Fruit fly (Drosophila melanogaster) whole organism, wandering third instar larva: ENCODE results near the gene sgg.

Source experiments
- Abd-B ChIP-seq: fragments of >200 bp; optimal IDR thresholded peaks from 2 replicates; lab custom pipeline; 2017; ENCODE audit warnings: missing biosample characterization, missing genetic modification characterization
- CG32264 ChIP-seq: fragments of 200-800 bp; sonication (Bioruptor generic); optimal IDR thresholded peaks from 2 replicates; lab custom pipeline; 2016; ENCODE audit warnings: missing biosample characterization, missing genetic modification characterization
- CG9705 ChIP-seq: fragments of 200-800 bp; sonication (Bioruptor generic); optimal IDR thresholded peaks from 2 replicates; lab custom pipeline; 2018; ENCODE audit warnings: missing biosample characterization, mild to moderate bottlenecking, missing genetic modification characterization
- CrebA ChIP-seq: fragments of 200-800 bp; sonication (Bioruptor generic); optimal IDR thresholded peaks from 2 replicates; lab custom pipeline; 2016; ENCODE audit warnings: missing biosample characterization, mild to moderate bottlenecking, missing genetic modification characterization, borderline replicate concordance
- Dif ChIP-seq: fragments of 200-275, 200-300 bp; sonication (Bioruptor generic); optimal IDR thresholded peaks from 2 replicates; lab custom pipeline; 2018; ENCODE audit warnings: missing biosample characterization, missing genetic modification characterization; ENCODE audit not compliant: partially characterized antibody
- GATAd ChIP-seq: sonication (Bioruptor generic); optimal IDR thresholded peaks from 2 replicates; lab custom pipeline; 2016; ENCODE audit warnings: missing biosample characterization, missing genetic modification characterization
- HLH106 ChIP-seq: fragments of 200-800 bp; optimal IDR thresholded peaks from 3 replicates; lab custom pipeline; 2019; ENCODE audit warnings: missing biosample characterization, mild to moderate bottlenecking, missing genetic modification characterization, moderate library complexity
- Hr78 ChIP-seq: fragments of >200 bp; optimal IDR thresholded peaks from 2 replicates; lab custom pipeline; 2017; ENCODE audit warnings: missing biosample characterization, missing genetic modification characterization
- Hr83 ChIP-seq: fragments of 200-300 bp; sonication (Bioruptor generic); optimal IDR thresholded peaks from 2 replicates; lab custom pipeline; 2016; ENCODE audit warnings: missing biosample characterization, mild to moderate bottlenecking, missing genetic modification characterization, moderate library complexity; ENCODE audit not compliant: poor library complexity, severe bottlenecking
- Jra ChIP-seq: sonication (Bioruptor generic); optimal IDR thresholded peaks from 2 replicates; lab custom pipeline; 2016; ENCODE audit warnings: missing biosample characterization, missing genetic modification characterization
- Mio ChIP-seq: sonication (Bioruptor generic); optimal IDR thresholded peaks from 2 replicates; lab custom pipeline; 2016; ENCODE audit warnings: missing biosample characterization, missing genetic modification characterization
- Myc ChIP-seq: fragments of >200 bp; optimal IDR thresholded peaks from 2 replicates; lab custom pipeline; 2017
- N ChIP-seq: fragments of >200 bp; optimal IDR thresholded peaks from 2 replicates; lab custom pipeline; 2018; ENCODE audit warnings: missing biosample characterization, missing external identifiers, missing genetic modification characterization
- OdsH ChIP-seq: fragments of 200-800 bp; sonication (Bioruptor generic); optimal IDR thresholded peaks from 2 replicates; lab custom pipeline; 2016; ENCODE audit warnings: missing biosample characterization, mild to moderate bottlenecking, missing genetic modification characterization
- Rel ChIP-seq, 2 experiments: fragments of 200-800 bp; sonication (Bioruptor generic) in 1 of 2; optimal IDR thresholded peaks; 2 replicates in 1 of 2; 3 replicates in 1 of 2; lab custom pipeline; 2016 to 2019; ENCODE audit warnings: mild to moderate bottlenecking in 2 of 2, missing biosample characterization in 2 of 2, missing genetic modification characterization in 2 of 2, moderate library complexity in 1 of 2
- Sp1 ChIP-seq: fragments of 200-800 bp; sonication (Bioruptor generic); optimal IDR thresholded peaks from 3 replicates; lab custom pipeline; 2019; ENCODE audit warnings: missing biosample characterization, mild to moderate bottlenecking, missing genetic modification characterization, moderate library complexity
- Vsx2 ChIP-seq: fragments of 200-300, 225-300 bp; sonication (Bioruptor generic); optimal IDR thresholded peaks from 2 replicates; lab custom pipeline; 2018; ENCODE audit warnings: missing biosample characterization, missing genetic modification characterization; ENCODE audit not compliant: partially characterized antibody
- br ChIP-seq: fragments of 200-800 bp; sonication (Bioruptor generic); optimal IDR thresholded peaks from 2 replicates; lab custom pipeline; 2016; ENCODE audit warnings: missing biosample characterization, missing genetic modification characterization
- brk ChIP-seq: fragments of 200-800 bp; sonication (Bioruptor generic); optimal IDR thresholded peaks from 2 replicates; lab custom pipeline; 2016; ENCODE audit warnings: missing biosample characterization, mild to moderate bottlenecking, missing genetic modification characterization
- dl ChIP-seq, 2 experiments: fragments of 175-275, 200-275 bp in 1 of 2; fragments of 200-275 bp in 1 of 2; sonication (Bioruptor generic); optimal IDR thresholded peaks; lab custom pipeline; 2018; ENCODE audit warnings: mild to moderate bottlenecking in 2 of 2, missing biosample characterization in 2 of 2, missing genetic modification characterization in 2 of 2, moderate library complexity in 2 of 2; ENCODE audit not compliant: partially characterized antibody in 2 of 2, insufficient read depth in 1 of 2
- ey ChIP-seq: fragments of 200-800 bp; sonication (Bioruptor generic); optimal IDR thresholded peaks from 2 replicates; lab custom pipeline; 2016; ENCODE audit warnings: missing biosample characterization, missing genetic modification characterization
- foxo ChIP-seq, 2 experiments: fragments of 200-800 bp; sonication (Bioruptor generic); optimal IDR thresholded peaks; 2 replicates in 1 of 2; 3 replicates in 1 of 2; lab custom pipeline; 2016 to 2017; ENCODE audit warnings: missing biosample characterization in 2 of 2, missing genetic modification characterization in 2 of 2
- fru ChIP-seq: fragments of 200-800 bp; sonication (Bioruptor generic); optimal IDR thresholded peaks from 3 replicates; lab custom pipeline; 2016; ENCODE audit warnings: missing biosample characterization, mild to moderate bottlenecking, missing genetic modification characterization
- h ChIP-seq: fragments of 200-800 bp; sonication (Bioruptor generic); optimal IDR thresholded peaks from 3 replicates; lab custom pipeline; 2016; ENCODE audit warnings: missing biosample characterization, mild to moderate bottlenecking, missing genetic modification characterization
- jim ChIP-seq: fragments of 175-275, 200-325 bp; sonication (Bioruptor generic); optimal IDR thresholded peaks from 2 replicates; lab custom pipeline; 2016; ENCODE audit warnings: missing biosample characterization, mild to moderate bottlenecking, missing genetic modification characterization
- lola ChIP-seq: fragments of >200 bp; optimal IDR thresholded peaks from 2 replicates; lab custom pipeline; 2017; ENCODE audit warnings: missing biosample characterization, missing genetic modification characterization
- psq ChIP-seq: fragments of 200-800 bp; sonication (Bioruptor generic); optimal IDR thresholded peaks from 3 replicates; lab custom pipeline; 2017; ENCODE audit warnings: missing biosample characterization, mild to moderate bottlenecking, missing genetic modification characterization, moderate library complexity
- rgr ChIP-seq: fragments of 200-800 bp; sonication (Bioruptor generic); optimal IDR thresholded peaks from 3 replicates; lab custom pipeline; 2016; ENCODE audit warnings: missing biosample characterization, mild to moderate bottlenecking, missing genetic modification characterization
- sage ChIP-seq: fragments of 200-800 bp; sonication (Bioruptor generic); optimal IDR thresholded peaks from 2 replicates; lab custom pipeline; 2016; ENCODE audit warnings: missing biosample characterization, mild to moderate bottlenecking, missing genetic modification characterization
- sv ChIP-seq: fragments of 200-800 bp; sonication (Bioruptor generic); optimal IDR thresholded peaks from 3 replicates; lab custom pipeline; 2016; ENCODE audit warnings: missing biosample characterization, missing genetic modification characterization
- tai ChIP-seq: sonication (Bioruptor generic); optimal IDR thresholded peaks from 2 replicates; lab custom pipeline; 2016; ENCODE audit warnings: missing biosample characterization, missing genetic modification characterization
- usp ChIP-seq: fragments of >200 bp; optimal IDR thresholded peaks from 2 replicates; lab custom pipeline; 2017; ENCODE audit warnings: missing biosample characterization, missing genetic modification characterization
- woc ChIP-seq: sonication (Bioruptor generic); optimal IDR thresholded peaks from 2 replicates; lab custom pipeline; 2016; ENCODE audit warnings: missing biosample characterization, mild to moderate bottlenecking, missing genetic modification characterization

The sgg gene

DNA sequence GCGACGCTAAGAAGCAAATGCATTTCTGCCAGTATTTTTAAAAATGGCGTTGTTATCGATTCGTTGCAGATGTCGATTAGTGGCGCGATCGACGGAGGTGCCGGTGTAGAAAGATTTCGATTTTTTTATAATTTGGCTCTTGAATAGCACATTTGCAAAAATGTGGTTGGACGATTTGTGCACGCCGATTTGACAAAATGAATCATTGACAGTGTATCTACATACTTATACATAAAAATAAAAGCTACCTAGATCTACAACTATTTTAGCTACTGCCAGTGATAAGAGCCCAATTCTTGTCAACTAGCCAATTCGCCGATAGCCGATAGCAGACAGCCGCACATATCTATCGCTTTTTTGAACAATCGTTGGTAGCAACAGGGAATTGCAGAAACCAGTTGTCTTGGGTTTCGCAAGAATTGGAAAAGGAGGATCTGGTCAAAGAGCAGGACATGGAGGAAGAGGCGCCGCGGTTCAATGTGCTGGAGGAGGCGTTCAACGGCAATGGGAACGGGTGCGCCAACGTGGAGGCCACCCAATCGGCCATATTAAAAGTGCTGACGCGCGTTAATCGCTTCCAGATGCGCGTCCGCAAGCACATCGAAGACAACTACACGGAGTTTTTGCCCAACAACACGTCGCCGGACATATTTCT, 29.8 kb upstream of the sgg start, which contains the start of the genes Klp3A and Zw10:
Gene Klp3A, minus strand, starts transcription at position 202 of the 655 bp plus-strand sequence.
Gene Zw10, plus strand, starts transcription at position 347 of the 655 bp plus-strand sequence.
- TF ChIP-seq sv: no peak
- TF ChIP-seq HLH106 (tag; lab: Kevin White, UChicago): peak; percentile 62
- TF ChIP-seq br (GFP tag; lab: Kevin White, UChicago): no peak
- peak; percentile 31 for TF ChIP-seq ey
- peak; percentile 31 for TF ChIP-seq rgr (GFP tag; lab: Kevin White, UChicago)
- TF ChIP-seq dl (GFP tag; optimal IDR thresholded peaks at IDR 0.05; lab: Kevin White, UChicago; ENCODE audit: insufficient read depth in 1 of 2, partially characterized antibody in 2 of 2): no peak
- TF ChIP-seq Abd-B (GFP tag; lab: Kevin White, UChicago): no peak
- peak; percentile 49 for TF ChIP-seq h (GFP tag; lab: Kevin White, UChicago)
- no peak for TF ChIP-seq jim
- peak; percentile 36 for TF ChIP-seq CG9705 (GFP tag; lab: Kevin White, UChicago)
- TF ChIP-seq lola: no peak
- TF ChIP-seq CrebA (GFP tag; lab: Kevin White, UChicago): no peak
- peak; percentile 46 for TF ChIP-seq Sp1
- TF ChIP-seq woc (GFP tag; lab: Kevin White, UChicago): peak; percentile 69
- TF ChIP-seq Myc (lab: Kevin White, UChicago): peak; percentile 77
- TF ChIP-seq Mio (GFP tag; lab: Kevin White, UChicago): no peak
- no peak for TF ChIP-seq usp
- no peak for TF ChIP-seq GATAd (GFP tag; lab: Kevin White, UChicago)
- TF ChIP-seq sage (GFP tag; lab: Kevin White, UChicago): no peak
- TF ChIP-seq fru: no peak
- no peak for TF ChIP-seq Hr83 (GFP tag; lab: Kevin White, UChicago)
- peak; percentile 17 for TF ChIP-seq OdsH (GFP tag; lab: Kevin White, UChicago)
- no peak for TF ChIP-seq Rel (GFP tag; optimal IDR thresholded peaks at IDR 0.05; lab: Kevin White, UChicago)
- TF ChIP-seq Rel (tag; optimal IDR thresholded peaks at IDR 0.05; lab: Kevin White, UChicago): peak; percentile 28
- TF ChIP-seq, all 38 proteins: peak for 10

DNA sequence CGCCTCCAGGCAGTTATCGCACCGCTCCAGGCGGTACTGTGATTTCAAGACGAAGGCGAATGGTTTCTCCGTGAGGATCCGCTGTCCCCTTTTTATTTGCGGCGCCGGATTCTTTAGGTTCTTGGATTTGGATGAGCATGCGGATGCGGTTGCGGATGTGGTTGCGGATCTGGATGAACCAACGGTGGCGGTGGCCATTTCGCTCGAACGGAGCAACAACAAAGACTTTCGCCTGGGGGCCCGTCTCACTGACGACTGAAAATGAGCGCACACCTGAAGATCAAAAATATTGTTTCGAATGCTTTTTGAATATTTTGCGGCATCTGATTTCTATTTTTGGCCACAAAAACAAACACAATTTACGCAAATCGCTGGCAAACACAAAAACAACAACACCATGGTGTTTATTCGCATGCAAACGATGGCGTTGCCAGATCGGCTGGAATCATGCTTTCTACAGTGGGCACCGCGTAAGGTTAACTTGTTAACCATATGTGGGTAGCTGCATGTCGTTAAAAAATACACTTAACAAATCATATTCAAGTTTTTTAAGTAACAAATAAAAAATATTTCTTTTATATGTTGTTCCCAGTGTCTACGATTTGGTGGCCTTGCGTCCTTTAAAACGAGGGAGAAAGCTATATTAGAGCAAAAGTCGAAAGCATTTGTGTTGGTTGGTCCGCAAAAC, 25.1 kb upstream of the sgg start, which contains the start of gene Smyd3:
Gene Smyd3, minus strand, starts transcription at position 407 of the 688 bp plus-strand sequence.
- TF ChIP-seq jim (no peak), tai (GFP tag; lab: Kevin White, UChicago) (no peak), Jra (GFP tag; lab: Kevin White, UChicago) (no peak), psq (peak; percentile 68), sv (peak; percentile 76), Rel (GFP tag; optimal IDR thresholded peaks at IDR 0.05; lab: Kevin White, UChicago) (no peak), Rel (tag; optimal IDR thresholded peaks at IDR 0.05; lab: Kevin White, UChicago) (peak; percentile 37), woc (GFP tag; lab: Kevin White, UChicago) (peak; percentile 88), brk (GFP tag; lab: Kevin White, UChicago) (no peak), Mio (GFP tag; lab: Kevin White, UChicago) (peak; percentile 9), br (GFP tag; lab: Kevin White, UChicago) (peak; percentile 85), Vsx2 (GFP tag; lab: Kevin White, UChicago) (no peak), ey (peak; percentile 86), foxo (GFP tag; optimal IDR thresholded peaks at IDR 0.05; lab: Kevin White, UChicago) (peak; percentile 65 to 91), sage (GFP tag; lab: Kevin White, UChicago) (no peak), CrebA (GFP tag; lab: Kevin White, UChicago) (no peak), CG9705 (GFP tag; lab: Kevin White, UChicago) (peak; percentile 36), GATAd (GFP tag; lab: Kevin White, UChicago) (peak; percentile 61), Hr78 (GFP tag; lab: Kevin White, UChicago) (no peak), Sp1 (peak; percentile 68), OdsH (GFP tag; lab: Kevin White, UChicago) (peak; percentile 86), Dif (GFP tag; lab: Kevin White, UChicago) (no peak), rgr (GFP tag; lab: Kevin White, UChicago) (peak; percentile 88), CG32264 (GFP tag; lab: Kevin White, UChicago) (no peak), h (GFP tag; lab: Kevin White, UChicago) (peak; percentile 89), Hr83 (GFP tag; lab: Kevin White, UChicago) (peak; percentile 81), HLH106 (tag; lab: Kevin White, UChicago) (peak; percentile 73), fru (peak; percentile 82), N (GFP tag; lab: Kevin White, UChicago) (no peak)
- TF ChIP-seq, all 38 proteins: peak for 17
